Fruit fly (Drosophila melanogaster): ENCODE measurements around the gene omd.
A peak's percentile ranks its signal among the peaks of the same experiment; 100 is the strongest.

omd gene

dm6 chr3R:13735304-13735898 is 48.4 kb upstream of the omd start:
- TF ChIP-seq ewg (GFP tag; optimal IDR thresholded peaks at IDR 0.05): peak; percentile 36
- TF ChIP-seq CG1024 (GFP tag; IDR thresholded peaks at IDR 0.05): no peak
- TF ChIP-seq Pdp1 (GFP tag; optimal IDR thresholded peaks at IDR 0.05): peak in 1 of 2 experiments; percentile 64
- no peak for TF ChIP-seq CG9727 (GFP tag; optimal IDR thresholded peaks at IDR 0.05)
- TF ChIP-seq Jarid2 (GFP tag; optimal IDR thresholded peaks at IDR 0.05): peak; percentile 16
- TF ChIP-seq croc (GFP tag; conservative IDR thresholded peaks at IDR 0.05): no peak
- 0 out of 2 replicates have a peak, but pooled peaks have one; percentile 16 for TF ChIP-seq CG10959 (GFP tag; IDR thresholded peaks at IDR 0.05)
- no peak for TF ChIP-seq CG43689 (GFP tag; IDR thresholded peaks at IDR 0.05)
- no peak for TF ChIP-seq mirr (GFP tag; optimal IDR thresholded peaks at IDR 0.05)
- TF ChIP-seq Rfx (GFP tag; IDR thresholded peaks at IDR 0.05): 0 out of 2 replicates have a peak, but pooled peaks have one; percentile 23
- TF ChIP-seq en (GFP tag; optimal IDR thresholded peaks at IDR 0.05): no peak
- TF ChIP-seq CG10565 (GFP tag; optimal IDR thresholded peaks at IDR 0.05): no peak
- peak; percentile 71 for TF ChIP-seq Med (GFP tag)
- TF ChIP-seq CTCF (GFP tag; optimal IDR thresholded peaks at IDR 0.05): no peak
- no peak for TF ChIP-seq aop (GFP tag; IDR thresholded peaks at IDR 0.05)
- peak; percentile 91 for TF ChIP-seq Deaf1 (tag; optimal IDR thresholded peaks at IDR 0.05)
- TF ChIP-seq CG15011 (GFP tag; optimal IDR thresholded peaks at IDR 0.05): no peak
- TF ChIP-seq z (GFP tag; IDR thresholded peaks at IDR 0.05): peak; percentile 51; the same call in 2 of the 3 replicates
- TF ChIP-seq jumu (GFP tag; optimal IDR thresholded peaks at IDR 0.05): no peak
- no peak for TF ChIP-seq CG7786 (GFP tag; optimal IDR thresholded peaks at IDR 0.05)
- no peak for TF ChIP-seq slp2 (GFP tag; optimal IDR thresholded peaks at IDR 0.05)
- no peak for TF ChIP-seq CG11723 (GFP tag; optimal IDR thresholded peaks at IDR 0.05)
- no peak for TF ChIP-seq CG12071 (GFP tag; optimal IDR thresholded peaks at IDR 0.05)
- TF ChIP-seq nerfin-1 (tag; optimal IDR thresholded peaks at IDR 0.05): no peak
- TF ChIP-seq kah (GFP tag; optimal IDR thresholded peaks at IDR 0.05): no peak
- TF ChIP-seq esg (GFP tag; conservative IDR thresholded peaks at IDR 0.05): no peak
- TF ChIP-seq CG9797 (GFP tag; optimal IDR thresholded peaks at IDR 0.05): no peak
- TF ChIP-seq CG11398 (GFP tag; optimal IDR thresholded peaks at IDR 0.05): no peak
- TF ChIP-seq CG16779 (GFP tag; IDR thresholded peaks at IDR 0.05): no peak
- peak; percentile 68 for TF ChIP-seq CG18476 (GFP tag; optimal IDR thresholded peaks at IDR 0.05)
- TF ChIP-seq luna (GFP tag; optimal IDR thresholded peaks at IDR 0.05): no peak
- 0 out of 3 replicates have a peak, but pooled peaks have one; percentile 12 for TF ChIP-seq C15 (GFP tag; IDR thresholded peaks at IDR 0.05)
- peak; percentile 17 for TF ChIP-seq abd-A (tag; optimal IDR thresholded peaks at IDR 0.05)
- TF ChIP-seq CG15479 (GFP tag; optimal IDR thresholded peaks at IDR 0.05): no peak
- TF ChIP-seq Hr3 (GFP tag; optimal IDR thresholded peaks at IDR 0.05): no peak

DNA sequence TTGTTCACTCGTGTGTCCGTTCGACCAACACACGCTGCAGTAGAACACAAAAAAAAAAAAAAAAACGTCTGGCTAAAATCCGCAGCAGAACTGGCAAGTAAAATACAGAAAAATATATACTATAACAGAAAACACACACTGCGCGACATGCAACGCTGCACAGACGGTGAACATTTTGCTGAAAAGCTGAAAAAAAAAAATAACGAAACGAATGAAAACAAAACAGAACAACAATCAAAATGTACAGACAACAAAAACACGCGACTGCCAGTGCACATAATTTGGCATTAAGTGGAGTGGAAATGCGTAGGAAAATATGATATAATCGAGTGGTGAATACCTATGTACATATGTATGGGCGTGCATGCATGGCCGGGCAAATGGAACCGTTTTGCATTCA is 43.0 kb upstream of the omd start:
- TF ChIP-seq gem (tag; optimal IDR thresholded peaks at IDR 0.05) (no peak), eve (GFP tag; optimal IDR thresholded peaks at IDR 0.05) (peak in 1 of 2 experiments; percentile 29)

DNA sequence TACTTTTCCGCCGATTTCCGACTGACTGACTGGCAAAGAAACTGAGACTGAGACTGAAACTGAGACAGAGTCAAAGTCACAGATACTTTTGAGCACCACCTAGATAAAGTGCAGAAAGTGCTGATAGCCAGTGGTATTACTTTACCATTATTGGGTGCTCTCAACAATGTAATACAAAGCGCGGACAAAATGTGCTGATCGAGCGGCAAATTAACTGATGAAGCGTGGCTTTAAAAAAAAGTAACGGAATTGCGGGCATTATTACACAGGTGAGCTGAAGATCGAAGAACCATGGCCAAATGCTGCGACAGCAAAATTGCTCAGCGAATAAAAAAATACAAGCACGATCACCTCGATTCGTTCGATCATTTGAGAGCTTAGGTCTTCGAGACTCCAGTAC is 41.9 kb upstream of the omd start:
- no peak for TF ChIP-seq CG17186 (GFP tag; optimal IDR thresholded peaks at IDR 0.05)
- no peak for TF ChIP-seq Xbp1 (GFP tag; optimal IDR thresholded peaks at IDR 0.05)
- no peak for TF ChIP-seq CG6175 (GFP tag; IDR thresholded peaks at IDR 0.05)
- TF ChIP-seq CG43689 (GFP tag; IDR thresholded peaks at IDR 0.05): no peak
- no peak for TF ChIP-seq CG16815 (GFP tag; optimal IDR thresholded peaks at IDR 0.05)
- no peak for TF ChIP-seq az2 (GFP tag; optimal IDR thresholded peaks at IDR 0.05)
- TF ChIP-seq wdn (GFP tag; IDR thresholded peaks at IDR 0.05): no peak
- no peak for TF ChIP-seq CG4424 (GFP tag; optimal IDR thresholded peaks at IDR 0.05)
- TF ChIP-seq tll (GFP tag; optimal IDR thresholded peaks at IDR 0.05): no peak
- TF ChIP-seq ci (GFP tag; IDR thresholded peaks at IDR 0.05): no peak
- no peak for TF ChIP-seq hb (GFP tag; IDR thresholded peaks at IDR 0.05; ENCODE audit: partially characterized antibody)
- TF ChIP-seq CG8290 (GFP tag; optimal IDR thresholded peaks at IDR 0.05): no peak
- TF ChIP-seq CG8290 (tag; optimal IDR thresholded peaks at IDR 0.05): no peak
- TF ChIP-seq Mad (GFP tag; optimal IDR thresholded peaks at IDR 0.05): no peak
- TF ChIP-seq CG8359 (GFP tag; optimal IDR thresholded peaks at IDR 0.05; ENCODE audit: borderline replicate concordance): no peak
- no peak for TF ChIP-seq sens-2 (GFP tag; IDR thresholded peaks at IDR 0.05)
